Fruit fly (Drosophila melanogaster) whole organism, embryonic: ENCODE measurements around the gene Hs2st.

Experiments used
- ATbp ChIP-seq: fragments of 200-800 bp; sonication (Bioruptor generic); optimal IDR thresholded peaks from 2 replicates; lab custom pipeline; 2017; ENCODE audit warnings: missing biosample characterization, mild to moderate bottlenecking, missing genetic modification characterization, missing genetic modification reagents
- CG10209 ChIP-seq: fragments of 200-800 bp; sonication (Bioruptor generic); optimal IDR thresholded peaks from 3 replicates; lab custom pipeline; 2017; ENCODE audit warnings: missing biosample characterization, mild to moderate bottlenecking, missing genetic modification characterization, missing genetic modification reagents
- CG10543 ChIP-seq: fragments of 200-800 bp; sonication (Bioruptor generic); optimal IDR thresholded peaks from 3 replicates; lab custom pipeline; 2017; ENCODE audit warnings: missing biosample characterization, mild to moderate bottlenecking, missing genetic modification characterization, moderate library complexity
- CG10959 ChIP-seq: fragments of 200-800 bp; sonication (Bioruptor generic); IDR thresholded peaks from 2 replicates; pipeline ENCODE4 v1.3.6; 2022; ENCODE audit warnings: missing biosample characterization, missing genetic modification characterization
- CG12071 ChIP-seq: fragments of 200-800 bp; sonication (Bioruptor generic); optimal IDR thresholded peaks from 3 replicates; lab custom pipeline; 2018; ENCODE audit warnings: missing biosample characterization, mild to moderate bottlenecking, missing genetic modification characterization
- CG12744 ChIP-seq: fragments of 200-800 bp; sonication (Bioruptor generic); optimal IDR thresholded peaks from 2 replicates; lab custom pipeline; 2016; ENCODE audit warnings: missing biosample characterization, missing genetic modification characterization
- CG15269 ChIP-seq: fragments of 200-800 bp; sonication (Bioruptor generic); optimal IDR thresholded peaks from 2 replicates; lab custom pipeline; 2018; ENCODE audit warnings: missing biosample characterization, mild to moderate bottlenecking, missing genetic modification characterization, moderate library complexity
- CG16813 ChIP-seq: fragments of 200-800 bp; sonication (Bioruptor generic); IDR thresholded peaks from 3 replicates; pipeline ENCODE4 v1.3.6; 2022; ENCODE audit warnings: missing biosample characterization, missing genetic modification characterization; ENCODE audit not compliant: partially characterized antibody
- CG17385 ChIP-seq: fragments of 200-800 bp; sonication (Bioruptor generic); optimal IDR thresholded peaks from 3 replicates; lab custom pipeline; 2018; ENCODE audit warnings: missing biosample characterization, mild to moderate bottlenecking, missing genetic modification characterization
- CG17912 ChIP-seq: fragments of 200-800 bp; sonication (Bioruptor generic); optimal IDR thresholded peaks from 2 replicates; lab custom pipeline; 2018; ENCODE audit warnings: missing biosample characterization, mild to moderate bottlenecking, missing genetic modification characterization
- CG2116 ChIP-seq: fragments of 200-800 bp; sonication (Bioruptor generic); optimal IDR thresholded peaks from 3 replicates; lab custom pipeline; 2018; ENCODE audit warnings: missing biosample characterization, mild to moderate bottlenecking, missing genetic modification characterization
- CG2120 ChIP-seq: fragments of 200-800 bp; sonication (Bioruptor generic); optimal IDR thresholded peaks from 3 replicates; lab custom pipeline; 2016; ENCODE audit warnings: missing biosample characterization, missing genetic modification characterization
- CG2712 ChIP-seq: fragments of 200-800 bp; optimal IDR thresholded peaks from 3 replicates; lab custom pipeline; 2019; ENCODE audit warnings: missing biosample characterization, mild to moderate bottlenecking, missing genetic modification characterization, moderate library complexity
- CG30020 ChIP-seq: fragments of 200-800 bp; optimal IDR thresholded peaks from 2 replicates; lab custom pipeline; 2019; ENCODE audit warnings: missing biosample characterization, mild to moderate bottlenecking, missing genetic modification characterization, moderate library complexity
- CG32772 ChIP-seq: fragments of 200-800 bp; sonication (Bioruptor generic); IDR thresholded peaks from 2 replicates; pipeline ENCODE4 v1.3.6; 2022; ENCODE audit warnings: missing biosample characterization, missing genetic modification characterization
- CG33557 ChIP-seq: fragments of 200-800 bp; sonication (Bioruptor generic); optimal IDR thresholded peaks from 2 replicates; lab custom pipeline; 2019; ENCODE audit warnings: missing biosample characterization, mild to moderate bottlenecking, missing genetic modification characterization, moderate library complexity
- CG34376 ChIP-seq: fragments of 200-800 bp; sonication (Bioruptor generic); optimal IDR thresholded peaks from 2 replicates; lab custom pipeline; 2018; ENCODE audit warnings: missing biosample characterization, mild to moderate bottlenecking, missing genetic modification characterization
- CG7372 ChIP-seq: fragments of 200-800 bp; sonication (Bioruptor generic); IDR thresholded peaks from 2 replicates; pipeline ENCODE4 v1.3.6; 2022; ENCODE audit warnings: missing biosample characterization, missing genetic modification characterization
- CG8359 ChIP-seq: fragments of 200-800 bp; sonication (Bioruptor generic); optimal IDR thresholded peaks from 2 replicates; lab custom pipeline; 2017; ENCODE audit warnings: missing biosample characterization, mild to moderate bottlenecking, missing genetic modification characterization, borderline replicate concordance
- Chrac-16 ChIP-seq: fragments of 200-800 bp; sonication (Bioruptor generic); optimal IDR thresholded peaks from 3 replicates; lab custom pipeline; 2016; ENCODE audit warnings: missing biosample characterization, missing genetic modification characterization
- Dek ChIP-seq: fragments of 200-800 bp; sonication (Bioruptor generic); optimal IDR thresholded peaks from 3 replicates; lab custom pipeline; 2019; ENCODE audit warnings: missing biosample characterization, mild to moderate bottlenecking, missing genetic modification characterization, moderate library complexity
- Dip2 ChIP-seq: fragments of 200-800 bp; sonication (Bioruptor generic); IDR thresholded peaks from 2 replicates; pipeline ENCODE4 v1.3.6; 2022; ENCODE audit warnings: missing biosample characterization, missing genetic modification characterization
- Doc3 ChIP-seq: fragments of 200-800 bp; sonication (Bioruptor generic); IDR thresholded peaks from 3 replicates; pipeline ENCODE4 v1.3.6; 2022; ENCODE audit warnings: missing biosample characterization, missing genetic modification characterization; ENCODE audit not compliant: partially characterized antibody
- Ets97D ChIP-seq: fragments of 200-800 bp; sonication (Bioruptor generic); optimal IDR thresholded peaks from 3 replicates; lab custom pipeline; 2016; ENCODE audit warnings: missing biosample characterization, missing genetic modification characterization
- Gsc ChIP-seq: fragments of 200-800 bp; sonication (Bioruptor generic); IDR thresholded peaks from 2 replicates; pipeline ENCODE4 v1.3.6; 2022; ENCODE audit warnings: missing biosample characterization, missing genetic modification characterization
- HmgZ ChIP-seq: fragments of 200-800 bp; sonication (Bioruptor generic); optimal IDR thresholded peaks from 2 replicates; lab custom pipeline; 2018; ENCODE audit warnings: missing biosample characterization, mild to moderate bottlenecking, missing genetic modification characterization
- Hmr ChIP-seq: fragments of 200-800 bp; sonication (Bioruptor generic); optimal IDR thresholded peaks from 3 replicates; lab custom pipeline; 2017; ENCODE audit warnings: mild to moderate bottlenecking, missing biosample characterization, missing genetic modification reagents, missing genetic modification characterization
- Hsf ChIP-seq: fragments of 200-800 bp; sonication (Bioruptor generic); optimal IDR thresholded peaks from 3 replicates; lab custom pipeline; 2016; ENCODE audit warnings: missing biosample characterization, missing genetic modification characterization
- Poxn ChIP-seq: fragments of 200-800 bp; sonication (Bioruptor generic); IDR thresholded peaks from 2 replicates; pipeline ENCODE4 v1.3.6; 2022; ENCODE audit warnings: missing biosample characterization, missing genetic modification characterization
- Sry-β ChIP-seq: fragments of 200-800 bp; sonication (Bioruptor generic); optimal IDR thresholded peaks from 2 replicates; lab custom pipeline; 2018; ENCODE audit warnings: missing biosample characterization, mild to moderate bottlenecking, missing genetic modification characterization, moderate library complexity
- Xbp1 ChIP-seq: fragments of 200-800 bp; sonication (Bioruptor generic); optimal IDR thresholded peaks from 3 replicates; lab custom pipeline; 2016; ENCODE audit warnings: missing biosample characterization, mild to moderate bottlenecking, missing genetic modification characterization
- abd-A ChIP-seq: fragments of 200-800 bp; sonication (Bioruptor generic); optimal IDR thresholded peaks from 3 replicates; lab custom pipeline; 2019; ENCODE audit warnings: missing biosample characterization, mild to moderate bottlenecking, missing genetic modification characterization, moderate library complexity
- az2 ChIP-seq: fragments of 200-800 bp; sonication (Bioruptor generic); optimal IDR thresholded peaks from 3 replicates; lab custom pipeline; 2016; ENCODE audit warnings: missing biosample characterization, missing genetic modification characterization
- crc ChIP-seq: fragments of 200-800 bp; sonication (Bioruptor generic); optimal IDR thresholded peaks from 2 replicates; lab custom pipeline; 2016; ENCODE audit warnings: missing biosample characterization, missing genetic modification characterization
- ewg ChIP-seq: fragments of 200-800 bp; sonication (Bioruptor generic); optimal IDR thresholded peaks from 3 replicates; lab custom pipeline; 2017; ENCODE audit warnings: mild to moderate bottlenecking, missing biosample characterization, missing genetic modification reagents, missing genetic modification characterization
- eyg ChIP-seq: fragments of 200-800 bp; sonication (Bioruptor generic); optimal IDR thresholded peaks from 3 replicates; lab custom pipeline; 2016; ENCODE audit warnings: missing biosample characterization, missing genetic modification characterization
- insv ChIP-seq, 2 experiments: fragments of 200-800 bp; sonication (Bioruptor generic); optimal IDR thresholded peaks; 3 replicates each; lab custom pipeline; 2016 to 2018; ENCODE audit warnings: missing biosample characterization in 2 of 2, missing genetic modification characterization in 2 of 2
- lilli ChIP-seq: fragments of 200-800 bp; sonication (Bioruptor generic); optimal IDR thresholded peaks from 3 replicates; lab custom pipeline; 2016; ENCODE audit warnings: missing biosample characterization, missing genetic modification characterization
- nerfin-1 ChIP-seq: fragments of 200-800 bp; sonication (Bioruptor generic); optimal IDR thresholded peaks from 3 replicates; lab custom pipeline; 2019; ENCODE audit warnings: missing biosample characterization, mild to moderate bottlenecking, missing genetic modification characterization, moderate library complexity
- nmo ChIP-seq: fragments of 200-800 bp; sonication (Bioruptor generic); optimal IDR thresholded peaks from 2 replicates; lab custom pipeline; 2018; ENCODE audit warnings: missing biosample characterization, mild to moderate bottlenecking, missing genetic modification characterization, moderate library complexity
- pum ChIP-seq: fragments of 200-800 bp; sonication (Bioruptor generic); optimal IDR thresholded peaks from 2 replicates; lab custom pipeline; 2016; ENCODE audit warnings: missing biosample characterization, missing genetic modification characterization
- sens ChIP-seq: fragments of 200-800 bp; sonication (Bioruptor generic); peaks from one replicate; lab custom pipeline; 2016; ENCODE audit warnings: missing biosample characterization, missing genetic modification characterization
- sisA ChIP-seq: fragments of 200-800 bp; sonication (Bioruptor generic); IDR thresholded peaks from 2 replicates; pipeline ENCODE4 v1.3.6; 2022; ENCODE audit warnings: missing biosample characterization, missing genetic modification characterization
- sob ChIP-seq: fragments of 200-800 bp; sonication (Bioruptor generic); IDR thresholded peaks from 2 replicates; pipeline ENCODE4 v1.3.6; 2022; ENCODE audit warnings: missing biosample characterization, missing genetic modification characterization
- sr ChIP-seq: fragments of 200-800 bp; sonication (Bioruptor generic); IDR thresholded peaks from 3 replicates; pipeline ENCODE4 v1.3.6; 2022; ENCODE audit warnings: missing biosample characterization, missing genetic modification characterization
- tap ChIP-seq: fragments of 200-800 bp; optimal IDR thresholded peaks from 3 replicates; lab custom pipeline; 2019; ENCODE audit warnings: missing biosample characterization, mild to moderate bottlenecking, missing genetic modification characterization, moderate library complexity
- trh ChIP-seq: fragments of 200-800 bp; sonication (Bioruptor generic); optimal IDR thresholded peaks from 2 replicates; lab custom pipeline; 2016; ENCODE audit warnings: missing biosample characterization, missing genetic modification characterization
- zfh1 ChIP-seq: fragments of 200-800 bp; sonication (Bioruptor generic); IDR thresholded peaks from 3 replicates; pipeline ENCODE4 v1.3.6; 2022; ENCODE audit warnings: missing biosample characterization, missing genetic modification characterization

The Hs2st gene

DNA sequence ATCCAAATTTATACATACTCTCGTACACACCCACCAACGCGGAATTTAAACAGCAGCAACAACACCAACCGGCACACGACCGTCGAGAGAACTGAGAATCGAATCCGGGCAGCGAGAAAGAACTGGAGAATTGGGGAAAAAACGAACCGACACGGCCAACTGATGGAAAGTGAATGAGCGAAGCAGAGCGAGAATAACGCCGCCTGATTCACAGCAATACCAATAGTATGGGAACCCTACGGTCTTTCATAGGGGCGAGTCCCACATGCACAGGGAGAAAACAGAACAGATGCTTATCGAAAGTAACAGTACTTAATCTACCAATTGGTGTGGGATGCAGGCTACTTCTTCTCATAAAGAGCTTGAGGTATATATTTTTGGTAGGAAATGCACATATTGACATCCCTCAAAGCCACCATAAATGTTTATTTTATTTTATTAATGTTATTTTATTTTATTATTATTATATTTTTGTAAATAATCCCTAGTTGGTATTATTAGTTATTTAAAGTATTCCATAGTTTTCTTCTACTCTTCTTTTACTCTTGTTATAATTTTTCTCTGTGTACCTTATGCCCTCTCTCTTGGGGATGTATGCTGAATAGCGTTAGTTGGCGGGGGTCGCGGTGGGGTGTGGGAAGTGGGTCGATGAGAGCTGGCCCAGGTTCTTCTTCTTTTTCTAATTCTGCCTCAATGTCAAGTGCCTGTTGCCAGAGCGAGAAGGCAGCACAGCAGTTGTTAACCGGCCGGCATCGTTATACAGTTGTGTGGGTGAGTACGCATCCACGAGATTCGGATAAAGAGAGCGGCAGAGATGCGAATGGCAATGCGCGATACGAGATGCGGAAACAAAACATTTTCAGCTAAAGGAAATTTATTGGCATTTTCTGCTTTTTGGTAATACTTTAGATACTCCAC is 46.0 kb downstream of the Hs2st start, which contains the start of gene CG17544 (continued):
- TF ChIP-seq insv (GFP tag; optimal IDR thresholded peaks at IDR 0.05; lab: Kevin White, UChicago) (peak in 1 of 2 experiments; percentile 28), CG34376 (GFP tag; lab: Kevin White, UChicago) (peak; percentile 31), Ets97D (no peak), CG12744 (GFP tag; lab: Kevin White, UChicago) (no peak), Gsc (GFP tag; lab: Robert Waterston, UW) (no peak), eyg (GFP tag; lab: Kevin White, UChicago) (no peak), tap (tag; lab: Kevin White, UChicago) (peak; percentile 72), Doc3 (GFP tag; lab: Robert Waterston, UW) (no peak), Chrac-16 (GFP tag; lab: Kevin White, UChicago) (peak; percentile 59), CG16813 (GFP tag; lab: Robert Waterston, UW) (no peak), CG2116 (GFP tag; lab: Kevin White, UChicago) (peak; percentile 21), sob (GFP tag; lab: Robert Waterston, UW) (peak; percentile 56; the same call in 1 of the 2 replicates), Xbp1 (GFP tag; lab: Kevin White, UChicago) (peak; percentile 67), Sry-β (GFP tag; lab: Kevin White, UChicago) (peak; percentile 87), ewg (GFP tag; lab: Kevin White, UChicago) (peak; percentile 62), HmgZ (peak; percentile 41), CG15269 (peak; percentile 81), CG12071 (GFP tag; lab: Kevin White, UChicago) (peak; percentile 35), nerfin-1 (tag; lab: Kevin White, UChicago) (peak; percentile 74), CG32772 (GFP tag; lab: Robert Waterston, UW) (peak; percentile 37; the same call in 1 of the 2 replicates), CG8359 (GFP tag; lab: Kevin White, UChicago) (peak; percentile 71), CG2712 (tag; lab: Kevin White, UChicago) (peak; percentile 89), sr (GFP tag; lab: Robert Waterston, UW) (peak; percentile 62), Dip2 (GFP tag; lab: Robert Waterston, UW) (no peak), CG17912 (peak; percentile 44), pum (peak; percentile 4), CG2120 (GFP tag; lab: Kevin White, UChicago) (peak; percentile 68), nmo (peak; percentile 56), CG7372 (GFP tag; lab: Robert Waterston, UW) (peak; percentile 25), trh (GFP tag; lab: Kevin White, UChicago) (peak; percentile 32), CG30020 (tag; lab: Kevin White, UChicago) (peak; percentile 49), Hsf (GFP tag; lab: Kevin White, UChicago) (peak; percentile 26), crc (GFP tag; lab: Kevin White, UChicago) (no peak), sens (GFP tag; lab: Kevin White, UChicago) (peak; percentile 84), ATbp (GFP tag; lab: Kevin White, UChicago) (peak; percentile 70), Dek (peak; percentile 79), CG10959 (GFP tag; lab: Robert Waterston, UW) (no peak), CG33557 (peak; percentile 83), lilli (GFP tag; lab: Kevin White, UChicago) (peak; percentile 27), sisA (GFP tag; lab: Robert Waterston, UW) (peak; percentile 51), Hmr (GFP tag; lab: Kevin White, UChicago) (peak; percentile 91), az2 (peak; percentile 62), CG17385 (GFP tag; lab: Kevin White, UChicago) (peak; percentile 99), zfh1 (GFP tag; lab: Robert Waterston, UW) (peak; percentile 7; the same call in 1 of the 3 replicates), CG10209 (GFP tag; lab: Kevin White, UChicago) (peak; percentile 86), abd-A (tag; lab: Kevin White, UChicago) (peak; percentile 97), CG10543 (GFP tag; lab: Kevin White, UChicago) (peak; percentile 92), Poxn (GFP tag; lab: Robert Waterston, UW) (0 out of 2 replicates have a peak, but pooled peaks have one; percentile 51)
